Fruit fly (Drosophila melanogaster): ENCODE data around the gene CG6012.

dm6 chr2L:16902003-16902402, 40.7 kb upstream of the CG6012 start, which contains the start of gene CG12288:
- TF ChIP-seq psq (GFP tag; optimal IDR thresholded peaks at IDR 0.05) (no peak), pan (optimal IDR thresholded peaks at IDR 0.05) (no peak), ey (GFP tag; optimal IDR thresholded peaks at IDR 0.05) (no peak), N (GFP tag; optimal IDR thresholded peaks at IDR 0.05) (no peak), tai (GFP tag; optimal IDR thresholded peaks at IDR 0.05) (no peak), lola (GFP tag; optimal IDR thresholded peaks at IDR 0.05) (no peak), br (GFP tag; optimal IDR thresholded peaks at IDR 0.05) (no peak)
